Fruit fly (Drosophila melanogaster) whole organism, embryonic: Measurements from ENCODE around the gene Ccp84Ad.

Source experiments
- BEAF-32 ChIP-seq: fragments of 200-800 bp; sonication (Bioruptor generic); optimal IDR thresholded peaks from 3 replicates; lab custom pipeline; 2017; ENCODE audit warnings: missing biosample characterization, missing genetic modification characterization, mild to moderate bottlenecking, moderate library complexity, missing genetic modification reagents
- BtbVII ChIP-seq: fragments of 200-800 bp; sonication (Bioruptor generic); optimal IDR thresholded peaks from 3 replicates; lab custom pipeline; 2017; ENCODE audit warnings: missing biosample characterization, mild to moderate bottlenecking, missing genetic modification characterization
- CG11247 ChIP-seq: fragments of 200-800 bp; sonication (Bioruptor generic); IDR thresholded peaks from 2 replicates; pipeline ENCODE4 v1.3.6; 2022; ENCODE audit warnings: missing biosample characterization, missing genetic modification characterization
- CG12155 ChIP-seq: fragments of 200-800 bp; sonication (Bioruptor generic); optimal IDR thresholded peaks from 3 replicates; lab custom pipeline; 2016; ENCODE audit warnings: missing biosample characterization, missing genetic modification characterization
- CG12219 ChIP-seq: fragments of 200-800 bp; sonication (Bioruptor generic); optimal IDR thresholded peaks from 3 replicates; lab custom pipeline; 2018; ENCODE audit warnings: missing biosample characterization, mild to moderate bottlenecking, missing genetic modification characterization
- CG1233 ChIP-seq: fragments of 200-800 bp; sonication (Bioruptor generic); optimal IDR thresholded peaks from 4 replicates; lab custom pipeline; 2018; ENCODE audit warnings: missing biosample characterization, mild to moderate bottlenecking, missing genetic modification characterization
- CG12391 ChIP-seq: fragments of 200-800 bp; sonication (Bioruptor generic); optimal IDR thresholded peaks from 3 replicates; lab custom pipeline; 2018; ENCODE audit warnings: missing biosample characterization, mild to moderate bottlenecking, missing genetic modification characterization, moderate library complexity
- CG13424 ChIP-seq: fragments of 200-800 bp; sonication (Bioruptor generic); optimal IDR thresholded peaks from 2 replicates; lab custom pipeline; 2019; ENCODE audit warnings: missing biosample characterization, mild to moderate bottlenecking, missing genetic modification characterization, moderate library complexity
- CG14014 ChIP-seq: fragments of 200-800 bp; sonication (Bioruptor generic); IDR thresholded peaks from 2 replicates; pipeline ENCODE4 v1.3.6; 2022; ENCODE audit warnings: missing biosample characterization, missing genetic modification characterization
- CG15601 ChIP-seq: fragments of 200-800 bp; sonication (Bioruptor generic); optimal IDR thresholded peaks from 3 replicates; lab custom pipeline; 2019; ENCODE audit warnings: missing biosample characterization, mild to moderate bottlenecking, missing genetic modification characterization, moderate library complexity
- CG17385 ChIP-seq: fragments of 200-800 bp; sonication (Bioruptor generic); optimal IDR thresholded peaks from 3 replicates; lab custom pipeline; 2018; ENCODE audit warnings: missing biosample characterization, mild to moderate bottlenecking, missing genetic modification characterization
- CG17612 ChIP-seq: fragments of 200-800 bp; sonication (Bioruptor generic); IDR thresholded peaks from 2 replicates; pipeline ENCODE4 v1.3.6; 2022; ENCODE audit warnings: missing biosample characterization, missing genetic modification characterization
- CG30431 ChIP-seq: fragments of 200-800 bp; sonication (Bioruptor generic); optimal IDR thresholded peaks from 2 replicates; lab custom pipeline; 2017; ENCODE audit warnings: missing biosample characterization, missing genetic modification characterization
- CG31224 ChIP-seq: fragments of 200-800 bp; sonication (Bioruptor generic); IDR thresholded peaks from 2 replicates; pipeline ENCODE4 v1.3.6; 2022; ENCODE audit warnings: missing biosample characterization, missing genetic modification characterization
- CG31365 ChIP-seq: fragments of 200-800 bp; sonication (Bioruptor generic); optimal IDR thresholded peaks from 2 replicates; lab custom pipeline; 2018; ENCODE audit warnings: missing biosample characterization, mild to moderate bottlenecking, missing genetic modification characterization
- CG31388 ChIP-seq: fragments of 200-800 bp; sonication (Bioruptor generic); optimal IDR thresholded peaks from 2 replicates; lab custom pipeline; 2016; ENCODE audit warnings: missing biosample characterization, missing genetic modification characterization
- CG4282 ChIP-seq: fragments of 200-800 bp; sonication (Bioruptor generic); optimal IDR thresholded peaks from 2 replicates; lab custom pipeline; 2016; ENCODE audit warnings: missing biosample characterization, missing genetic modification characterization
- CG43689 ChIP-seq: fragments of 200-800 bp; sonication (Bioruptor generic); IDR thresholded peaks from 2 replicates; pipeline ENCODE4 v1.3.6; 2022; ENCODE audit warnings: missing biosample characterization, missing genetic modification characterization
- CG4404 ChIP-seq: fragments of 200-800 bp; sonication (Bioruptor generic); IDR thresholded peaks from 2 replicates; pipeline ENCODE4 v1.3.6; 2022; ENCODE audit warnings: missing biosample characterization, missing genetic modification characterization
- CG4424 ChIP-seq: fragments of 200-800 bp; sonication (Bioruptor generic); optimal IDR thresholded peaks from 3 replicates; lab custom pipeline; 2016; ENCODE audit warnings: missing biosample characterization, missing genetic modification characterization
- CG6175 ChIP-seq: fragments of 200-800 bp; sonication (Bioruptor generic); IDR thresholded peaks from 3 replicates; pipeline ENCODE4 v1.3.6; 2022; ENCODE audit warnings: missing biosample characterization, missing genetic modification characterization
- CG6654 ChIP-seq: fragments of 200-800 bp; sonication (Bioruptor generic); optimal IDR thresholded peaks from 2 replicates; lab custom pipeline; 2017; ENCODE audit warnings: missing biosample characterization, mild to moderate bottlenecking, missing genetic modification characterization
- CG8089 ChIP-seq: fragments of 200-800 bp; sonication (Bioruptor generic); optimal IDR thresholded peaks from 3 replicates; lab custom pipeline; 2016; ENCODE audit warnings: missing biosample characterization, missing genetic modification characterization
- CG8281 ChIP-seq: fragments of 200-800 bp; sonication (Bioruptor generic); optimal IDR thresholded peaks from 2 replicates; lab custom pipeline; 2018; ENCODE audit warnings: missing biosample characterization, mild to moderate bottlenecking, missing genetic modification characterization, moderate library complexity
- CTCF ChIP-seq: fragments of 200-800 bp; sonication (Bioruptor generic); optimal IDR thresholded peaks from 2 replicates; lab custom pipeline; 2017; ENCODE audit warnings: missing biosample characterization, mild to moderate bottlenecking, missing genetic modification characterization, moderate library complexity
- CkIIα-i1 ChIP-seq: fragments of 200-800 bp; sonication (Bioruptor generic); IDR thresholded peaks from 2 replicates; pipeline ENCODE4 v1.3.6; 2022; ENCODE audit warnings: missing biosample characterization, missing genetic modification characterization
- D19B ChIP-seq: fragments of 200-800 bp; sonication (Bioruptor generic); optimal IDR thresholded peaks from 2 replicates; lab custom pipeline; 2017; ENCODE audit warnings: missing biosample characterization, mild to moderate bottlenecking, missing genetic modification characterization
- Dek ChIP-seq: fragments of 200-800 bp; sonication (Bioruptor generic); optimal IDR thresholded peaks from 3 replicates; lab custom pipeline; 2019; ENCODE audit warnings: missing biosample characterization, mild to moderate bottlenecking, missing genetic modification characterization, moderate library complexity
- E2f2 ChIP-seq: fragments of 200-800 bp; sonication (Bioruptor generic); IDR thresholded peaks from 2 replicates; pipeline ENCODE4 v1.3.6; 2022; ENCODE audit warnings: missing biosample characterization, missing genetic modification characterization
- Elba2 ChIP-seq: fragments of 200-800 bp; sonication (Bioruptor generic); optimal IDR thresholded peaks from 3 replicates; lab custom pipeline; 2016; ENCODE audit warnings: missing biosample characterization, missing genetic modification characterization
- Gug ChIP-seq: fragments of 200-800 bp; sonication (Bioruptor generic); IDR thresholded peaks from 4 replicates; pipeline ENCODE4 v1.3.6; 2022; ENCODE audit warnings: missing biosample characterization, missing genetic modification characterization
- Hr51 ChIP-seq, 2 experiments: fragments of 200-800 bp; sonication (Bioruptor generic); optimal IDR thresholded peaks; 2 replicates in 1 of 2; 3 replicates in 1 of 2; lab custom pipeline; 2016 to 2018; ENCODE audit warnings: missing biosample characterization in 2 of 2, missing genetic modification characterization in 2 of 2, mild to moderate bottlenecking in 1 of 2, moderate library complexity in 1 of 2
- Jarid2 ChIP-seq: fragments of 200-800 bp; sonication (Bioruptor generic); optimal IDR thresholded peaks from 3 replicates; lab custom pipeline; 2017; ENCODE audit warnings: mild to moderate bottlenecking, missing biosample characterization, missing genetic modification reagents, missing genetic modification characterization
- NC2β ChIP-seq: fragments of 200-800 bp; sonication (Bioruptor generic); optimal IDR thresholded peaks from 2 replicates; lab custom pipeline; 2016; ENCODE audit warnings: missing biosample characterization, missing genetic modification characterization
- Taf1 ChIP-seq: fragments of 200-800 bp; sonication (Bioruptor generic); IDR thresholded peaks from 2 replicates; pipeline ENCODE4 v1.3.6; 2022; ENCODE audit warnings: missing biosample characterization, missing genetic modification characterization
- YL-1 ChIP-seq: fragments of 200-800 bp; sonication (Bioruptor generic); optimal IDR thresholded peaks from 3 replicates; lab custom pipeline; 2017; ENCODE audit warnings: missing biosample characterization, mild to moderate bottlenecking, missing genetic modification characterization
- bab2 ChIP-seq: fragments of 200-800 bp; sonication (Bioruptor generic); optimal IDR thresholded peaks from 2 replicates; lab custom pipeline; 2016; ENCODE audit warnings: missing biosample characterization, missing genetic modification characterization
- chn ChIP-seq: fragments of 200-800 bp; sonication (Bioruptor generic); optimal IDR thresholded peaks from 2 replicates; lab custom pipeline; 2016; ENCODE audit warnings: missing biosample characterization, missing genetic modification characterization
- ci ChIP-seq: fragments of 200-800 bp; sonication (Bioruptor generic); IDR thresholded peaks from 3 replicates; pipeline ENCODE4 v1.3.6; 2022; ENCODE audit warnings: missing biosample characterization, missing genetic modification characterization
- da ChIP-seq: fragments of 200-800 bp; sonication (Bioruptor generic); optimal IDR thresholded peaks from 2 replicates; lab custom pipeline; 2016; ENCODE audit warnings: missing biosample characterization, missing genetic modification characterization
- dysf ChIP-seq: fragments of 200-800 bp; sonication (Bioruptor generic); IDR thresholded peaks from 3 replicates; pipeline ENCODE4 v1.3.6; 2022; ENCODE audit warnings: missing biosample characterization, missing genetic modification characterization
- en ChIP-seq: fragments of 200-800 bp; sonication (Bioruptor generic); optimal IDR thresholded peaks from 2 replicates; lab custom pipeline; 2016; ENCODE audit warnings: missing biosample characterization, missing genetic modification characterization
- fd3F ChIP-seq: fragments of 200-800 bp; sonication (Bioruptor generic); optimal IDR thresholded peaks from 2 replicates; lab custom pipeline; 2018; ENCODE audit warnings: missing biosample characterization, mild to moderate bottlenecking, missing genetic modification characterization, moderate library complexity
- fd64A ChIP-seq: fragments of 200-800 bp; sonication (Bioruptor generic); optimal IDR thresholded peaks from 3 replicates; lab custom pipeline; 2018; ENCODE audit warnings: missing biosample characterization, mild to moderate bottlenecking, missing genetic modification characterization
- grn ChIP-seq: fragments of 200-800 bp; sonication (Bioruptor generic); optimal IDR thresholded peaks from 3 replicates; lab custom pipeline; 2017; ENCODE audit warnings: missing biosample characterization, missing genetic modification characterization
- gsb ChIP-seq: fragments of 200-800 bp; sonication (Bioruptor generic); IDR thresholded peaks from 2 replicates; pipeline ENCODE4 v1.3.6; 2022; ENCODE audit warnings: missing biosample characterization, missing genetic modification characterization
- nmo ChIP-seq: fragments of 200-800 bp; sonication (Bioruptor generic); optimal IDR thresholded peaks from 2 replicates; lab custom pipeline; 2018; ENCODE audit warnings: missing biosample characterization, mild to moderate bottlenecking, missing genetic modification characterization, moderate library complexity
- pros ChIP-seq: fragments of 200-800 bp; sonication (Bioruptor generic); optimal IDR thresholded peaks from 3 replicates; lab custom pipeline; 2019; ENCODE audit warnings: missing biosample characterization, mild to moderate bottlenecking, missing genetic modification characterization, moderate library complexity
- ttk ChIP-seq: fragments of 200-800 bp; sonication (Bioruptor generic); IDR thresholded peaks from 2 replicates; pipeline ENCODE4 v2.1.2; 2022; ENCODE audit warnings: missing biosample characterization, missing genetic modification characterization
- vfl ChIP-seq: fragments of 200-800 bp; sonication (Bioruptor generic); optimal IDR thresholded peaks from 2 replicates; lab custom pipeline; 2016; ENCODE audit warnings: missing biosample characterization, missing genetic modification characterization
- vnd ChIP-seq: fragments of 200-800 bp; sonication (Bioruptor generic); IDR thresholded peaks from 3 replicates; pipeline ENCODE4 v1.3.6; 2022; ENCODE audit warnings: missing biosample characterization, missing genetic modification characterization; ENCODE audit not compliant: partially characterized antibody
- zen ChIP-seq: fragments of 200-800 bp; sonication (Bioruptor generic); optimal IDR thresholded peaks from 3 replicates; lab custom pipeline; 2018; ENCODE audit warnings: missing biosample characterization, mild to moderate bottlenecking, missing genetic modification characterization, moderate library complexity

Ccp84Ad gene

dm6 chr3R:6723537-6724171 is 31.1 kb downstream of the Ccp84Ad start (continued):
- no peak for TF ChIP-seq Jarid2 (GFP tag; lab: Kevin White, UChicago)
- no peak for TF ChIP-seq CG17612 (GFP tag; lab: Robert Waterston, UW)
- TF ChIP-seq Gug, result no peak
- TF ChIP-seq CkIIα-i1 (GFP tag; lab: Robert Waterston, UW), result no peak
- TF ChIP-seq Hr51 (GFP tag; optimal IDR thresholded peaks at IDR 0.05; lab: Kevin White, UChicago), result peak in 1 of 2 experiments; percentile 16
- no peak for TF ChIP-seq NC2β (GFP tag; lab: Kevin White, UChicago)
- no peak for TF ChIP-seq CG14014 (GFP tag; lab: Robert Waterston, UW)
- TF ChIP-seq CG31224, result no peak
- no peak for TF ChIP-seq dysf
- TF ChIP-seq pros, result no peak
- no peak for TF ChIP-seq BtbVII (GFP tag; lab: Kevin White, UChicago)
- no peak for TF ChIP-seq BEAF-32 (GFP tag; lab: Kevin White, UChicago)
- TF ChIP-seq CG4282, result no peak
- TF ChIP-seq Elba2 (GFP tag; lab: Kevin White, UChicago), result no peak
- TF ChIP-seq CG31388 (GFP tag; lab: Kevin White, UChicago), result no peak
- no peak for TF ChIP-seq E2f2
- peak; percentile 48 for TF ChIP-seq CG12391
- no peak for TF ChIP-seq CG31365 (tag; lab: Kevin White, UChicago)
- TF ChIP-seq gsb (GFP tag; lab: Robert Waterston, UW), result no peak
- peak; percentile 32 for TF ChIP-seq CG13424 (tag; lab: Kevin White, UChicago)
- TF ChIP-seq CG4424, result peak; percentile 19
- no peak for TF ChIP-seq en
- TF ChIP-seq zen, result peak; percentile 94
- peak; percentile 21 for TF ChIP-seq CG30431 (GFP tag; lab: Kevin White, UChicago)
- no peak; the same call in none of the 2 replicates for TF ChIP-seq CG4404
- no peak for TF ChIP-seq grn (GFP tag; lab: Kevin White, UChicago)
- no peak for TF ChIP-seq bab2 (GFP tag; lab: Kevin White, UChicago)
- TF ChIP-seq da (GFP tag; lab: Kevin White, UChicago), result no peak
- TF ChIP-seq nmo (GFP tag; lab: Kevin White, UChicago), result peak; percentile 63
- no peak for TF ChIP-seq vnd (GFP tag; lab: Robert Waterston, UW)
- TF ChIP-seq vfl (GFP tag; lab: Kevin White, UChicago), result no peak
- TF ChIP-seq CTCF (GFP tag; lab: Kevin White, UChicago), result no peak
- no peak for TF ChIP-seq CG6175 (GFP tag; lab: Robert Waterston, UW)
- no peak for TF ChIP-seq Taf1 (GFP tag; lab: Robert Waterston, UW)
- no peak for TF ChIP-seq fd3F (GFP tag; lab: Kevin White, UChicago)
- no peak for TF ChIP-seq CG8089
- no peak for TF ChIP-seq CG12155
- TF ChIP-seq ci, result no peak
- TF ChIP-seq fd64A (GFP tag; lab: Kevin White, UChicago), result no peak
- no peak for TF ChIP-seq chn (GFP tag; lab: Kevin White, UChicago)
- no peak for TF ChIP-seq CG12219 (GFP tag; lab: Kevin White, UChicago)
- TF ChIP-seq CG15601 (tag; lab: Kevin White, UChicago), result peak; percentile 25
- peak; percentile 4 for TF ChIP-seq CG17385 (GFP tag; lab: Kevin White, UChicago)
- peak; percentile 13 for TF ChIP-seq CG6654 (GFP tag; lab: Kevin White, UChicago)
- no peak for TF ChIP-seq CG11247
- no peak for TF ChIP-seq Dek (tag; lab: Kevin White, UChicago)
- peak; percentile 12 for TF ChIP-seq CG1233
- no peak for TF ChIP-seq CG43689
- TF ChIP-seq CG8281 (tag; lab: Kevin White, UChicago), result no peak
- TF ChIP-seq ttk (GFP tag; lab: Robert Waterston, UW), result no peak
- TF ChIP-seq YL-1 (GFP tag; lab: Kevin White, UChicago), result no peak
- TF ChIP-seq D19B (GFP tag; lab: Kevin White, UChicago), result no peak
